Worm (Caenorhabditis elegans) whole organism, young adult: ENCODE data around the gene mrps-35.

Experiments used
- B0035.1 ChIP-seq: sonication (generic microtip); optimal IDR thresholded peaks from 2 replicates; lab custom pipeline; 2016; ENCODE audit warnings: missing genetic modification characterization, mild to moderate bottlenecking, missing compliant biosample characterization, missing genotype, missing genetic modification reagents
- C06A6.2 ChIP-seq: fragments of 200-800 bp; sonication (Bioruptor generic); conservative IDR thresholded peaks from 2 replicates; pipeline ENCODE4 v1.3.6; 2022; ENCODE audit warnings: missing genetic modification characterization, missing compliant biosample characterization
- F10E7.11 ChIP-seq: sonication (generic microtip); optimal IDR thresholded peaks from 2 replicates; lab custom pipeline; 2017; ENCODE audit warnings: mild to moderate bottlenecking, missing genetic modification characterization, moderate library complexity, missing compliant biosample characterization
- F23B12.7 ChIP-seq: sonication (generic microtip); optimal IDR thresholded peaks from 2 replicates; lab custom pipeline; 2017; ENCODE audit warnings: missing genetic modification characterization, mild to moderate bottlenecking, missing compliant biosample characterization, antibody characterized with exemption, moderate library complexity; ENCODE audit not compliant: insufficient read depth
- F39B2.1 ChIP-seq: fragments of 200-800 bp; sonication (Bioruptor generic); IDR thresholded peaks from 2 replicates; pipeline ENCODE4 v1.3.6; 2022; ENCODE audit warnings: missing genetic modification reagents, missing genetic modification characterization, missing compliant biosample characterization
- F55B11.4 ChIP-seq: sonication (generic microtip); optimal IDR thresholded peaks from 2 replicates; lab custom pipeline; 2016; ENCODE audit warnings: missing compliant biosample characterization, missing genetic modification characterization, borderline replicate concordance; ENCODE audit not compliant: insufficient read depth
- F57A8.1 ChIP-seq: fragments of 200-800 bp; sonication (Bioruptor generic); optimal IDR thresholded peaks from 2 replicates; lab custom pipeline; 2018; ENCODE audit warnings: mild to moderate bottlenecking, missing genetic modification characterization, moderate library complexity, missing compliant biosample characterization
- K12H6.12 ChIP-seq: fragments of 200-800 bp; sonication (Bioruptor generic); optimal IDR thresholded peaks from 2 replicates; lab custom pipeline; 2018; ENCODE audit warnings: mild to moderate bottlenecking, missing genetic modification characterization, missing compliant biosample characterization
- T26A5.8 ChIP-seq: sonication (generic microtip); optimal IDR thresholded peaks from 2 replicates; lab custom pipeline; 2016; ENCODE audit warnings: missing genetic modification characterization, missing compliant biosample characterization
- Y53F4B.3 ChIP-seq: fragments of 200-800 bp; sonication (Bioruptor generic); IDR thresholded peaks from 2 replicates; pipeline ENCODE4 v1.3.6; 2022; ENCODE audit warnings: missing genetic modification reagents, missing genetic modification characterization, missing compliant biosample characterization
- Y95B8A.8 ChIP-seq: fragments of 200-800 bp; sonication (Bioruptor generic); IDR thresholded peaks from 2 replicates; pipeline ENCODE4 v1.3.6; 2022; ENCODE audit warnings: missing genetic modification reagents, missing genetic modification characterization, missing compliant biosample characterization
- ZK185.1 ChIP-seq: sonication (generic microtip); optimal IDR thresholded peaks from 2 replicates; lab custom pipeline; 2016; ENCODE audit warnings: mild to moderate bottlenecking, missing genetic modification characterization, missing compliant biosample characterization; ENCODE audit not compliant: poor library complexity, severe bottlenecking
- atf-7 ChIP-seq: sonication (generic microtip); optimal IDR thresholded peaks from 2 replicates; lab custom pipeline; 2017; ENCODE audit warnings: mild to moderate bottlenecking, missing genetic modification characterization, missing compliant biosample characterization
- athp-1 ChIP-seq: sonication (generic microtip); optimal IDR thresholded peaks from 2 replicates; lab custom pipeline; 2017; ENCODE audit warnings: mild to moderate bottlenecking, missing genetic modification characterization, missing compliant biosample characterization
- attf-3 ChIP-seq: fragments of 200-800 bp; sonication (Bioruptor generic); conservative IDR thresholded peaks from 2 replicates; pipeline ENCODE4 v1.3.6; 2022; ENCODE audit warnings: missing genetic modification reagents, missing genetic modification characterization, missing compliant biosample characterization
- bed-2 ChIP-seq: fragments of 200-800 bp; sonication (Bioruptor generic); IDR thresholded peaks from 2 replicates; pipeline ENCODE4 v1.3.6; 2022; ENCODE audit warnings: missing genetic modification reagents, missing genetic modification characterization, missing compliant biosample characterization
- cebp-1 ChIP-seq, 2 experiments: fragments of 200-800 bp in 1 of 2; sonication (Bioruptor generic) in 1 of 2; sonication (generic microtip) in 1 of 2; IDR thresholded peaks in 1 of 2; optimal IDR thresholded peaks in 1 of 2; 2 replicates each; pipeline versions ENCODE4 v1.3.6 to Lab custom; 2017 to 2022; ENCODE audit warnings: missing compliant biosample characterization in 2 of 2, missing genetic modification characterization in 2 of 2, mild to moderate bottlenecking in 1 of 2, missing genetic modification reagents in 1 of 2, moderate library complexity in 1 of 2
- ceh-58 ChIP-seq: fragments of 200-800 bp; sonication (Bioruptor generic); IDR thresholded peaks from 2 replicates; pipeline ENCODE4 v1.3.6; 2022; ENCODE audit warnings: missing genetic modification characterization, missing compliant biosample characterization
- die-1 ChIP-seq: sonication (generic microtip); optimal IDR thresholded peaks from 2 replicates; lab custom pipeline; 2016; ENCODE audit warnings: missing genotype, mild to moderate bottlenecking, missing genetic modification characterization, missing compliant biosample characterization
- dpl-1 ChIP-seq: fragments of 150-350 bp; optimal IDR thresholded peaks from 2 replicates; lab custom pipeline; 2014; ENCODE audit warnings: missing biosample characterization, missing genetic modification reagents, missing genetic modification characterization
- efl-1 ChIP-seq: fragments of 150-350 bp; optimal IDR thresholded peaks from 2 replicates; lab custom pipeline; 2014; ENCODE audit warnings: missing biosample characterization, missing genetic modification reagents, missing genetic modification characterization
- egrh-3 ChIP-seq: fragments of 200-800 bp; sonication (Bioruptor generic); IDR thresholded peaks from 2 replicates; pipeline ENCODE4 v1.3.6; 2022; ENCODE audit warnings: missing genetic modification reagents, missing genetic modification characterization, missing compliant biosample characterization
- ekl-4 ChIP-seq: fragments of 200-800 bp; sonication (Bioruptor generic); IDR thresholded peaks from 2 replicates; pipeline ENCODE4 v1.3.6; 2022; ENCODE audit warnings: missing genetic modification reagents, missing genetic modification characterization, missing compliant biosample characterization
- him-1 ChIP-seq: sonication (generic microtip); optimal IDR thresholded peaks from 2 replicates; lab custom pipeline; 2016; ENCODE audit warnings: missing genotype, missing genetic modification reagents, missing genetic modification characterization, missing compliant biosample characterization
- hlh-12 ChIP-seq: sonication (generic microtip); optimal IDR thresholded peaks from 2 replicates; lab custom pipeline; 2016; ENCODE audit warnings: missing genetic modification characterization, missing compliant biosample characterization
- hrde-1 ChIP-seq: sonication (generic microtip); optimal IDR thresholded peaks from 2 replicates; lab custom pipeline; 2016; ENCODE audit warnings: missing genetic modification characterization, mild to moderate bottlenecking, missing compliant biosample characterization, moderate library complexity, missing genotype, missing genetic modification reagents, borderline replicate concordance
- let-526 ChIP-seq: fragments of 200-800 bp; sonication (Bioruptor generic); IDR thresholded peaks from 2 replicates; pipeline ENCODE4 v1.3.6; 2022; ENCODE audit warnings: missing genetic modification reagents, missing genetic modification characterization, missing compliant biosample characterization
- lin-26 ChIP-seq: fragments of 200-800 bp; sonication (Bioruptor generic); IDR thresholded peaks from 2 replicates; pipeline ENCODE4 v1.3.6; 2022; ENCODE audit warnings: missing genetic modification reagents, missing genetic modification characterization, missing compliant biosample characterization
- lir-1 ChIP-seq: fragments of 200-800 bp; sonication (Bioruptor generic); conservative IDR thresholded peaks from 2 replicates; pipeline ENCODE4 v1.3.6; 2022; ENCODE audit warnings: missing genetic modification reagents, missing genetic modification characterization, missing compliant biosample characterization
- lsl-1 ChIP-seq: fragments of 200-800 bp; sonication (Bioruptor generic); optimal IDR thresholded peaks from 2 replicates; lab custom pipeline; 2018; ENCODE audit warnings: mild to moderate bottlenecking, missing genetic modification characterization, moderate library complexity, missing compliant biosample characterization
- madf-10 ChIP-seq: sonication (generic microtip); optimal IDR thresholded peaks from 2 replicates; lab custom pipeline; 2016; ENCODE audit warnings: mild to moderate bottlenecking, missing genetic modification characterization, missing compliant biosample characterization
- madf-3 ChIP-seq: fragments of 200-800 bp; sonication (Bioruptor generic); IDR thresholded peaks from 2 replicates; pipeline ENCODE4 v1.3.6; 2022; ENCODE audit warnings: missing genetic modification reagents, missing genetic modification characterization, missing compliant biosample characterization
- nfyb-1 ChIP-seq: fragments of 200-800 bp; sonication (Bioruptor generic); IDR thresholded peaks from 2 replicates; pipeline ENCODE4 v1.3.6; 2022; ENCODE audit warnings: missing genetic modification reagents, missing genetic modification characterization, missing compliant biosample characterization
- nhr-179 ChIP-seq: sonication (generic microtip); optimal IDR thresholded peaks from 2 replicates; lab custom pipeline; 2016; ENCODE audit warnings: mild to moderate bottlenecking, missing genetic modification characterization, missing compliant biosample characterization
- nhr-90 ChIP-seq: sonication (generic microtip); optimal IDR thresholded peaks from 2 replicates; lab custom pipeline; 2016; ENCODE audit warnings: missing genotype, mild to moderate bottlenecking, missing genetic modification characterization, missing compliant biosample characterization
- pha-4 ChIP-seq: fragments of 150-350 bp; sonication (generic microtip); optimal IDR thresholded peaks from 2 replicates; lab custom pipeline; 2014; ENCODE audit warnings: missing biosample characterization, missing genetic modification reagents, missing genetic modification characterization
- rec-8 ChIP-seq, 2 experiments: sonication (generic microtip); optimal IDR thresholded peaks; 2 replicates each; lab custom pipeline; 2016; ENCODE audit warnings: mild to moderate bottlenecking in 2 of 2, missing genetic modification characterization in 2 of 2, missing genetic modification reagents in 2 of 2, missing genotype in 2 of 2, missing biosample characterization in 1 of 2, missing compliant biosample characterization in 1 of 2, moderate library complexity in 1 of 2
- snpc-3.4 ChIP-seq: sonication (generic microtip); optimal IDR thresholded peaks from 2 replicates; lab custom pipeline; 2017; ENCODE audit warnings: missing genetic modification characterization, mild to moderate bottlenecking, missing compliant biosample characterization, antibody characterized with exemption, moderate library complexity, missing genotype, missing genetic modification reagents
- snpc-4 ChIP-seq, 5 experiments: fragments of 150-350 bp in 1 of 5; sonication (generic microtip) in 4 of 5; optimal IDR thresholded peaks; 2 replicates each; lab custom pipeline; 2014 to 2018; ENCODE audit warnings: missing genetic modification characterization in 5 of 5, missing biosample characterization in 3 of 5, antibody characterized with exemption in 2 of 5, mild to moderate bottlenecking in 2 of 5, missing compliant biosample characterization in 2 of 5, missing genotype in 2 of 5, moderate library complexity in 2 of 5, missing genetic modification reagents in 1 of 5
- tbx-9 ChIP-seq: sonication (generic microtip); optimal IDR thresholded peaks from 2 replicates; lab custom pipeline; 2016; ENCODE audit warnings: borderline replicate concordance, missing genetic modification characterization, inconsistent platforms, missing compliant biosample characterization
- unc-130 ChIP-seq: sonication (generic microtip); optimal IDR thresholded peaks from 2 replicates; lab custom pipeline; 2016; ENCODE audit warnings: missing genetic modification reagents, missing genetic modification characterization, missing compliant biosample characterization
- zim-3 ChIP-seq: sonication (generic microtip); optimal IDR thresholded peaks from 2 replicates; lab custom pipeline; 2017; ENCODE audit warnings: mild to moderate bottlenecking, missing genetic modification characterization, moderate library complexity, missing compliant biosample characterization
- ztf-18 ChIP-seq: sonication (generic microtip); optimal IDR thresholded peaks from 2 replicates; lab custom pipeline; 2016; ENCODE audit warnings: missing genotype, mild to moderate bottlenecking, missing genetic modification characterization, missing compliant biosample characterization
- ztf-26 ChIP-seq: sonication (generic microtip); optimal IDR thresholded peaks from 2 replicates; lab custom pipeline; 2017; ENCODE audit warnings: missing genetic modification characterization, missing compliant biosample characterization
- ztf-3 ChIP-seq: fragments of 200-800 bp; sonication (Bioruptor generic); optimal IDR thresholded peaks from 2 replicates; lab custom pipeline; 2018; ENCODE audit warnings: mild to moderate bottlenecking, missing genetic modification characterization, missing compliant biosample characterization
- ztf-6 ChIP-seq: fragments of 200-800 bp; sonication (Bioruptor generic); IDR thresholded peaks from 2 replicates; pipeline ENCODE4 v1.3.6; 2022; ENCODE audit warnings: missing genetic modification reagents, missing genetic modification characterization, missing compliant biosample characterization

mrps-35 gene

DNA sequence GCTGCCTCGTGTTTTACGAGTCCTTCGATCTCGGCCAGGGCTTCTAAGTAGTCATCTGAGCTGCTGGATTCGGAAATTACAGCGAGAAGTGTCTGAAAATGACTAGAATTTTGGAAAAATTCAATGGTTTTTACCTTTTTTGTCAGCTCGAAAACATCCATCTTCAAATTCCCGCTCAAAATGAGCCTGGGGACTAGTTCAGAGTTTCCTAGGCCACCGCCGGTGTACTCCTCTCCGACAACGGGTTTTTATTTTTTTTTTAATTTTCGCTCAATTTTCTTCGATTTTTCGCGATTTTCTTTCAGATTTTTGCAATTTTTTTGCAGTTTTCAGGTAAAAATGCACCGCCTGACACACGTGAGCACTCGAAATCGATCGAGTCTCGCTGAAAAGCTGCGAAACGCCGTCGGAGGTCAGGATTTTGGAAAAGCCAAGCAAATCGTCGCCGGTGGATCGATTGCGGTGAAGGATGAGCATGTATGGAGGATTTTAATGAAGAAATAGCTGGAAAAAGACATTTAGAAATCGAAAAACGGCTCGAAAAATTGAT, at the start of gene mrps-35, which contains the start of gene sws-1:
TSS of gene mrps-35 (plus strand) at position 327 of the 550 bp plus-strand sequence.
TSS of gene sws-1 (minus strand) at position 500 of the 550 bp plus-strand sequence.
- TF ChIP-seq tbx-9 (tag; lab: Kevin White, UChicago) (no peak), atf-7 (tag; lab: Kevin White, UChicago) (peak; percentile 23), ztf-6 (GFP tag; lab: Robert Waterston, UW) (no peak), let-526 (0 out of 2 replicates have a peak, but pooled peaks have one; percentile 45), lin-26 (GFP tag; lab: Robert Waterston, UW) (no peak), nfyb-1 (GFP tag; lab: Robert Waterston, UW) (0 out of 2 replicates have a peak, but pooled peaks have one; percentile 54), zim-3 (tag; lab: Kevin White, UChicago) (no peak), B0035.1 (tag; lab: Kevin White, UChicago) (no peak), ztf-18 (tag; lab: Kevin White, UChicago) (peak; percentile 63), him-1 (peak; percentile 21), ceh-58 (GFP tag; lab: Robert Waterston, UW) (no peak), F55B11.4 (tag; lab: Kevin White, UChicago) (no peak), unc-130 (GFP tag; lab: Kevin White, UChicago) (peak; percentile 58), C06A6.2 (GFP tag; lab: Robert Waterston, UW) (no peak), lsl-1 (GFP tag; lab: Kevin White, UChicago) (peak; percentile 43), ekl-4 (no peak), lir-1 (peak; percentile 20; the same call in 1 of the 2 replicates), hlh-12 (tag; lab: Kevin White, UChicago) (no peak), hrde-1 (tag; lab: Kevin White, UChicago) (peak; percentile 3), T26A5.8 (tag; lab: Kevin White, UChicago) (no peak), snpc-3.4 (tag; lab: Kevin White, UChicago) (peak; percentile 28), cebp-1 (GFP tag; IDR thresholded peaks at IDR 0.05; lab: Robert Waterston, UW) (no peak), cebp-1 (tag; optimal IDR thresholded peaks at IDR 0.05; lab: Kevin White, UChicago) (no peak), F23B12.7 (tag; lab: Kevin White, UChicago) (no peak), dpl-1 (GFP tag; lab: Kevin White, UChicago) (peak; percentile 59), nhr-90 (no peak), Y53F4B.3 (GFP tag; lab: Robert Waterston, UW) (no peak), Y95B8A.8 (GFP tag; lab: Robert Waterston, UW) (0 out of 2 replicates have a peak, but pooled peaks have one; percentile 33), madf-10 (tag; lab: Kevin White, UChicago) (peak; percentile 37), nhr-179 (tag; lab: Kevin White, UChicago) (no peak), egrh-3 (GFP tag; lab: Robert Waterston, UW) (peak; percentile 28; the same call in 1 of the 2 replicates), F39B2.1 (GFP tag; lab: Robert Waterston, UW) (no peak), F57A8.1 (no peak), pha-4 (tag; lab: Kevin White, UChicago) (no peak), efl-1 (GFP tag; lab: Kevin White, UChicago) (peak; percentile 60), athp-1 (tag; lab: Kevin White, UChicago) (peak; percentile 11), die-1 (no peak), F10E7.11 (tag; lab: Kevin White, UChicago) (no peak), ztf-3 (GFP tag; lab: Kevin White, UChicago) (no peak), K12H6.12 (tag; lab: Kevin White, UChicago) (peak; percentile 89), madf-3 (no peak), bed-2 (GFP tag; lab: Robert Waterston, UW) (peak; percentile 78; the same call in 1 of the 2 replicates), snpc-4 (GFP tag; optimal IDR thresholded peaks at IDR 0.05; lab: Kevin White, UChicago) (no peak), snpc-4 (tag; optimal IDR thresholded peaks at IDR 0.05; lab: Kevin White, UChicago) (peak in 3 of 4 experiments; percentile 4 to 39 (median 19)), rec-8 (tag; optimal IDR thresholded peaks at IDR 0.05; lab: Kevin White, UChicago) (peak; percentile 11 to 71), ZK185.1 (tag; lab: Kevin White, UChicago) (peak; percentile 85), attf-3 (GFP tag; lab: Robert Waterston, UW) (peak; percentile 45; the same call in 1 of the 2 replicates), ztf-26 (tag; lab: Kevin White, UChicago) (no peak)
